Worm (Caenorhabditis elegans) whole organism, L1 larva: Measurements from ENCODE around the gene npp-25.

Experiments used
- efl-1 ChIP-seq, 4 experiments: fragments of 150-350 bp; optimal IDR thresholded peaks in 3 of 4; peaks in 1 of 4; 1 replicate in 1 of 4; 2 replicates in 3 of 4; lab custom pipeline; 2014; ENCODE audit warnings: missing biosample characterization in 2 of 4, missing genetic modification characterization in 2 of 4, missing genetic modification reagents in 2 of 4
- elt-3 ChIP-seq, 6 experiments: fragments of 150-350 bp in 1 of 6; sonication (generic microtip); optimal IDR thresholded peaks; 2 replicates each; lab custom pipeline; 2017 to 2018; ENCODE audit warnings: missing biosample characterization in 6 of 6, missing genetic modification characterization in 6 of 6, inconsistent platforms in 1 of 6
- hlh-17 ChIP-seq: fragments of 200-800 bp; sonication (Bioruptor generic); optimal IDR thresholded peaks from 2 replicates; lab custom pipeline; 2018; ENCODE audit warnings: missing genetic modification characterization, mild to moderate bottlenecking, missing compliant biosample characterization, moderate library complexity, borderline replicate concordance
- lin-39 ChIP-seq: fragments of 150-350 bp; optimal IDR thresholded peaks from 2 replicates; lab custom pipeline; 2014; ENCODE audit warnings: missing biosample characterization, missing genetic modification reagents, missing genetic modification characterization
- mep-1 ChIP-seq: fragments of 150-350 bp; optimal IDR thresholded peaks from 2 replicates; lab custom pipeline; 2014; ENCODE audit warnings: missing biosample characterization, missing genetic modification characterization
- nhr-11 ChIP-seq: fragments of 150-350 bp; optimal IDR thresholded peaks from 2 replicates; lab custom pipeline; 2014; ENCODE audit warnings: missing biosample characterization, missing genetic modification characterization
- nhr-12 ChIP-seq: sonication (generic microtip); optimal IDR thresholded peaks from 2 replicates; lab custom pipeline; 2017; ENCODE audit warnings: missing biosample characterization, missing genetic modification characterization
- nhr-28 ChIP-seq: fragments of 150-350 bp; optimal IDR thresholded peaks from 2 replicates; lab custom pipeline; 2014; ENCODE audit warnings: missing biosample characterization, missing genetic modification characterization
- swsn-7 ChIP-seq: sonication (generic microtip); optimal IDR thresholded peaks from 2 replicates; lab custom pipeline; 2016; ENCODE audit warnings: missing genetic modification characterization, missing compliant biosample characterization
- tbx-2 ChIP-seq: sonication (generic microtip); optimal IDR thresholded peaks from 2 replicates; lab custom pipeline; 2016; ENCODE audit warnings: missing genetic modification characterization, missing compliant biosample characterization
- unc-62 ChIP-seq: fragments of 150-350 bp; optimal IDR thresholded peaks from 2 replicates; lab custom pipeline; 2014; ENCODE audit warnings: missing biosample characterization, missing genetic modification reagents, missing genetic modification characterization
- zag-1 ChIP-seq: fragments of 150-350 bp; optimal IDR thresholded peaks from 2 replicates; lab custom pipeline; 2014; ENCODE audit warnings: missing biosample characterization, missing genetic modification characterization
- ztf-11 ChIP-seq, 2 experiments: sonication (generic microtip); optimal IDR thresholded peaks; 2 replicates each; lab custom pipeline; 2016 to 2017; ENCODE audit warnings: missing genetic modification characterization in 2 of 2, missing biosample characterization in 1 of 2, missing compliant biosample characterization in 1 of 2

ce11 chrIII:12967437-12968043 lies 41.7 kb upstream of the npp-25 start:
- TF ChIP-seq nhr-28 (no peak), lin-39 (tag; lab: Kevin White, UChicago) (no peak), unc-62 (GFP tag; lab: Kevin White, UChicago) (no peak), swsn-7 (tag; lab: Kevin White, UChicago) (no peak), zag-1 (tag; lab: Kevin White, UChicago) (no peak), nhr-11 (tag; lab: Kevin White, UChicago) (no peak), ztf-11 (tag; optimal IDR thresholded peaks at IDR 0.05; lab: Kevin White, UChicago) (no peak), tbx-2 (tag; lab: Kevin White, UChicago) (no peak), mep-1 (tag; lab: Kevin White, UChicago) (no peak), nhr-12 (no peak), efl-1 (optimal IDR thresholded peaks at IDR 0.05; lab: Kevin White, UChicago) (no peak), efl-1 (GFP tag; optimal IDR thresholded peaks at IDR 0.05 in 1 of 2; lab: Kevin White, UChicago) (peak in 1 of 2 experiments; percentile 51), elt-3 (tag; optimal IDR thresholded peaks at IDR 0.05; lab: Kevin White, UChicago) (no peak), hlh-17 (GFP tag; lab: Kevin White, UChicago) (no peak)
